Fruit fly (Drosophila melanogaster): Measurements from ENCODE around the gene rdgC.

Gene rdgC

DNA sequence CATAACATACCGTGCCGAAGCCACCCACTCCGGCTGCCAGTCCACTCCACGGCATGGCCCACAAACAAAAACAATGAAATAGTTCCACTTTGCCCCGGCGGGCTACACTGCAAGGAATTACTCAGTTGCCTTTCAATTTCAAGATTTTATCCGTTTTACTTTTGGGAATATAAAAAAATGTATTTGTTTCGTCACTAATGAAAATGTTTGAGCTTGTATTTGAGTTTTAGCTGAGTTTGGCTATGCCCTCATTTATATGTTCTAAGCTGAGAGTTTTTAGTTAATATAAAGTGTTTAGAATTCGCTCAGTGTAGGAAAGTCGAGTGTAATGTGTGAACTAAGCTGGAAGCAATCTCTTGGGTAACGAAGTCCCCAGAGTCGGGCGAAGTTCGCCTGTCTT lies 28.7 kb downstream of the rdgC start (continued):
- TF ChIP-seq stc (GFP tag; IDR thresholded peaks at IDR 0.05) (peak; percentile 50; the same call in 1 of the 2 replicates), Drgx (GFP tag; IDR thresholded peaks at IDR 0.05) (no peak), CG18476 (GFP tag; optimal IDR thresholded peaks at IDR 0.05) (peak; percentile 37), CrebB (tag; optimal IDR thresholded peaks at IDR 0.05) (no peak), CG7357 (GFP tag; IDR thresholded peaks at IDR 0.05) (no peak), wdn (GFP tag; IDR thresholded peaks at IDR 0.05) (no peak), CG10366 (GFP tag; IDR thresholded peaks at IDR 0.05) (no peak), TFAM (GFP tag; optimal IDR thresholded peaks at IDR 0.05) (no peak), Camta (GFP tag; optimal IDR thresholded peaks at IDR 0.05) (peak; percentile 30), eve (GFP tag; optimal IDR thresholded peaks at IDR 0.05) (no peak), dan (GFP tag; IDR thresholded peaks at IDR 0.05) (no peak), CG11504 (tag; optimal IDR thresholded peaks at IDR 0.05) (peak; percentile 72), CG4820 (GFP tag; optimal IDR thresholded peaks at IDR 0.05) (no peak), NC2α (GFP tag; optimal IDR thresholded peaks at IDR 0.05) (no peak), CG12299 (tag; optimal IDR thresholded peaks at IDR 0.05) (no peak), CG17912 (GFP tag; optimal IDR thresholded peaks at IDR 0.05) (no peak), CG11695 (GFP tag; IDR thresholded peaks at IDR 0.05) (no peak), stwl (tag; optimal IDR thresholded peaks at IDR 0.05) (no peak), ato (GFP tag; IDR thresholded peaks at IDR 0.05; ENCODE audit: partially characterized antibody) (no peak), danr (GFP tag; IDR thresholded peaks at IDR 0.05) (no peak), Dad (GFP tag; optimal IDR thresholded peaks at IDR 0.05) (no peak), hbn (GFP tag; IDR thresholded peaks at IDR 0.05; ENCODE audit: partially characterized antibody) (no peak), Doc2 (GFP tag; IDR thresholded peaks at IDR 0.05) (no peak), CG14667 (GFP tag; IDR thresholded peaks at IDR 0.05) (no peak; the same call in 1 of the 2 replicates), CG6791 (GFP tag; IDR thresholded peaks at IDR 0.05; ENCODE audit: partially characterized antibody) (no peak), cato (GFP tag; optimal IDR thresholded peaks at IDR 0.05; ENCODE audit: borderline replicate concordance) (no peak), ab (GFP tag; optimal IDR thresholded peaks at IDR 0.05) (no peak), CG2678 (tag; optimal IDR thresholded peaks at IDR 0.05) (peak; percentile 71), CG11247 (GFP tag; IDR thresholded peaks at IDR 0.05) (0 out of 2 replicates have a peak, but pooled peaks have one; percentile 8), ham (GFP tag; IDR thresholded peaks at IDR 0.05) (no peak), CG7786 (GFP tag; optimal IDR thresholded peaks at IDR 0.05) (no peak), CG9609 (GFP tag; optimal IDR thresholded peaks at IDR 0.05) (peak; percentile 48), CG14441 (GFP tag; IDR thresholded peaks at IDR 0.05) (peak; percentile 42; the same call in 1 of the 2 replicates), CG2875 (GFP tag; optimal IDR thresholded peaks at IDR 0.05) (no peak), ATbp (GFP tag; optimal IDR thresholded peaks at IDR 0.05) (peak; percentile 51), abd-A (tag; optimal IDR thresholded peaks at IDR 0.05) (peak; percentile 23), lmd (GFP tag; IDR thresholded peaks at IDR 0.05) (peak; percentile 41; the same call in 1 of the 2 replicates), Doc3 (GFP tag; IDR thresholded peaks at IDR 0.05; ENCODE audit: partially characterized antibody) (no peak), CG13894 (tag; optimal IDR thresholded peaks at IDR 0.05) (peak; percentile 25), oc (tag; optimal IDR thresholded peaks at IDR 0.05) (no peak), C15 (GFP tag; IDR thresholded peaks at IDR 0.05) (no peak), CG13123 (GFP tag; optimal IDR thresholded peaks at IDR 0.05) (no peak), CG12236 (GFP tag; optimal IDR thresholded peaks at IDR 0.05) (no peak), CG17385 (GFP tag; optimal IDR thresholded peaks at IDR 0.05) (no peak), CG2129 (GFP tag; IDR thresholded peaks at IDR 0.05; ENCODE audit: partially characterized antibody) (no peak), CG1024 (GFP tag; IDR thresholded peaks at IDR 0.05) (peak; percentile 18; the same call in 1 of the 2 replicates), tin (GFP tag; optimal IDR thresholded peaks at IDR 0.05) (peak; percentile 28), Dip2 (GFP tag; IDR thresholded peaks at IDR 0.05) (no peak), dimm (GFP tag; IDR thresholded peaks at IDR 0.05) (no peak), CG15601 (tag; optimal IDR thresholded peaks at IDR 0.05) (no peak), CG1832 (GFP tag; optimal IDR thresholded peaks at IDR 0.05) (no peak), pnt (GFP tag; optimal IDR thresholded peaks at IDR 0.05) (peak; percentile 62)

Measured in whole organism, embryonic.